Worm (Caenorhabditis elegans): ENCODE results near the gene R160.3.

The R160.3 gene

ce11 chrX:4388834-4389409, 22.8 kb upstream of the R160.3 start, which contains the start of gene dpy-23 (continued):
- peak; percentile 94 for TF ChIP-seq rbr-2 (tag; optimal IDR thresholded peaks at IDR 0.05)
- TF ChIP-seq tag-97 (GFP tag; IDR thresholded peaks at IDR 0.05), result no peak
- TF ChIP-seq dpl-1 (GFP tag; optimal IDR thresholded peaks at IDR 0.05), result peak; percentile 61
- no peak for TF ChIP-seq ZK546.5 (tag; optimal IDR thresholded peaks at IDR 0.05)
- peak; percentile 90 for TF ChIP-seq ceh-20 (GFP tag; IDR thresholded peaks at IDR 0.05)
- peak; percentile 54 for TF ChIP-seq spr-1 (tag; optimal IDR thresholded peaks at IDR 0.05)
- TF ChIP-seq gei-8 (GFP tag; optimal IDR thresholded peaks at IDR 0.05), result no peak
- peak; percentile 70 for TF ChIP-seq fkh-10 (GFP tag; optimal IDR thresholded peaks at IDR 0.05)
- TF ChIP-seq mdl-1 (tag; optimal IDR thresholded peaks at IDR 0.05), result peak; percentile 78 to 90
- TF ChIP-seq lim-7 (GFP tag; IDR thresholded peaks at IDR 0.05), result peak; percentile 63
- no peak for TF ChIP-seq zip-11 (GFP tag; IDR thresholded peaks at IDR 0.05)
- TF ChIP-seq nhr-25 (tag; optimal IDR thresholded peaks at IDR 0.05; ENCODE audit: borderline replicate concordance, insufficient read depth), result peak; percentile 90
- no peak for TF ChIP-seq madf-5 (GFP tag; IDR thresholded peaks at IDR 0.05)
- TF ChIP-seq hmg-1.1 (GFP tag; IDR thresholded peaks at IDR 0.05), result peak; percentile 93
- no peak for TF ChIP-seq unc-39 (tag; optimal IDR thresholded peaks at IDR 0.05)
- no peak for TF ChIP-seq ces-1 (GFP tag; optimal IDR thresholded peaks at IDR 0.05)
- TF ChIP-seq sdz-12 (GFP tag; optimal IDR thresholded peaks at IDR 0.05), result no peak
- 0 out of 2 replicates have a peak, but pooled peaks have one; percentile 41 for TF ChIP-seq mdt-29 (GFP tag; IDR thresholded peaks at IDR 0.05)
- no peak for TF ChIP-seq D1046.2 (GFP tag; IDR thresholded peaks at IDR 0.05)
- peak; percentile 82 for TF ChIP-seq madf-9 (GFP tag; conservative IDR thresholded peaks at IDR 0.05)
- TF ChIP-seq nhr-77 (tag; optimal IDR thresholded peaks at IDR 0.05), result peak; percentile 89
- peak; percentile 60 for TF ChIP-seq lin-38 (GFP tag; IDR thresholded peaks at IDR 0.05)
- TF ChIP-seq mes-2 (tag; optimal IDR thresholded peaks at IDR 0.05; ENCODE audit: poor library complexity, severe bottlenecking), result peak; percentile 82
- TF ChIP-seq Y105C5A.15 (GFP tag; IDR thresholded peaks at IDR 0.05), result no peak
- no peak for TF ChIP-seq lir-3 (tag; optimal IDR thresholded peaks at IDR 0.05)
- no peak for TF ChIP-seq aly-2 (tag; optimal IDR thresholded peaks at IDR 0.05)
- no peak for TF ChIP-seq F44E2.7 (GFP tag; IDR thresholded peaks at IDR 0.05)
- TF ChIP-seq pha-4 (GFP tag; IDR thresholded peaks at IDR 0.05), result peak; percentile 73
- peak; percentile 69 for TF ChIP-seq pha-4 (tag; optimal IDR thresholded peaks at IDR 0.05)
- TF ChIP-seq Y75B8A.6 (GFP tag; IDR thresholded peaks at IDR 0.05), result no peak
- TF ChIP-seq vab-7 (GFP tag; IDR thresholded peaks at IDR 0.05), result peak; percentile 53; the same call in 1 of the 2 replicates
- TF ChIP-seq R02D3.7 (tag; optimal IDR thresholded peaks at IDR 0.05), result no peak
- TF ChIP-seq snpc-1.2 (GFP tag; IDR thresholded peaks at IDR 0.05), result no peak
- TF ChIP-seq nhr-28 (tag; optimal IDR thresholded peaks at IDR 0.05), result peak; percentile 93
- TF ChIP-seq nhr-76 (tag; optimal IDR thresholded peaks at IDR 0.05), result no peak
- no peak for TF ChIP-seq unc-130 (GFP tag; optimal IDR thresholded peaks at IDR 0.05)
- TF ChIP-seq ceh-82 (tag; optimal IDR thresholded peaks at IDR 0.05), result no peak

ce11 chrX:4386493-4386892, 20.4 kb upstream of the R160.3 start:
- TF ChIP-seq daf-12 (tag; optimal IDR thresholded peaks at IDR 0.05), result no peak
- no peak for TF ChIP-seq T26A8.4 (GFP tag; IDR thresholded peaks at IDR 0.05)
- no peak for TF ChIP-seq ceh-44 (GFP tag; IDR thresholded peaks at IDR 0.05)
- TF ChIP-seq lin-13 (GFP tag; optimal IDR thresholded peaks at IDR 0.05), result no peak
- TF ChIP-seq mdl-1 (tag; optimal IDR thresholded peaks at IDR 0.05), result peak in 1 of 2 experiments; percentile 5
- TF ChIP-seq attf-4 (tag; optimal IDR thresholded peaks at IDR 0.05), result no peak
- no peak for TF ChIP-seq Y5F2A.4 (GFP tag; optimal IDR thresholded peaks at IDR 0.05)
- TF ChIP-seq tag-97 (GFP tag; IDR thresholded peaks at IDR 0.05), result no peak
- peak; percentile 69 for TF ChIP-seq hlh-30 (tag; optimal IDR thresholded peaks at IDR 0.05; ENCODE audit: insufficient read depth)
- TF ChIP-seq nhr-28 (tag; optimal IDR thresholded peaks at IDR 0.05), result peak; percentile 4
- TF ChIP-seq daf-19 (GFP tag; conservative IDR thresholded peaks at IDR 0.05), result no peak
- no peak for TF ChIP-seq hlh-11 (tag; optimal IDR thresholded peaks at IDR 0.05)
- TF ChIP-seq R02D3.7 (tag; optimal IDR thresholded peaks at IDR 0.05), result no peak
